Fruit fly (Drosophila melanogaster): ENCODE measurements around the gene CG4213.

CG4213 gene

DNA sequence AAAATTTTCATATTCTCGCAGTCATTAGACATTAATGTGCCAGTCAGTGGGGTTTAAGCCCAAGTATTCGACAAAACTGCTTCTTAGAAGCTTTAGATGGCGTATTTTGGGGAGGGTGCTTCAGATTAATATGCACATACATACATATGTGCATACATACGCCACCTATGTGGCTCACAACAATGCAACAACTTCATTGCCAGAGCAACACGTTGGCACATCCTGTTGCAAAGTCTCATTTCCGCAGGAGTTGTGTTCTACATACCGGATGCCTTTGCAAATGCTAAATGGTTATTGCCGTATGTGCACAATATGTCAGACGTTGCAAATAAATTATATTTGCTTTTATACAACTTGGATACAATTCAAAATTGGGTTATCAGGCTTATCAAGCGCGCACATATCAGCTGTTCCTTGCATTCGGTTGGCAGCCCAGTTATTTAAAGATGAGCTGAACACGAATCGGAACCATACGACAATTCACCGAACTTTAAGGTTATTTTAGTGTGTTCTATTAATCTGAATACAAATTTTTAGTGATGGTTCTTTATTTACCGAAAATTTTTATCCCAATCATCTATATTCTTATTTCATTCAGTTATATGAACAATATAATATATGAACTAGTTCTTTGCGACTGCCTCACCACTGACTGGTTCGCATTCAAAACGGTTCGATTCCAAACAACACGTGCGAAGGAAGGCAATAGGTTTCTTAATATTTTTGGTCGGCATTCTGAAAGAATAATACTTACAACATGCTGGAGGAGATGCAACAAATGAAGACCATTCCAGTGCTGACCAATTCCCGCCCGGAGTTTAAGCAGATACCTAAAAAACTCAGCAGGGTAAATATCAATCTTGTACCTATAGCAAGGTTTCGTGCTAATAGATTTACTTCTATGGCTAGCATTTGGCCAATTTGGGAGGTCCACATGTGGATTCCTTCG, 1.9 kb upstream of the CG4213 start, which contains the start of gene Polr1B (continued):
- TF ChIP-seq CG12659 (GFP tag; optimal IDR thresholded peaks at IDR 0.05) (peak; percentile 42), CG3281 (GFP tag; optimal IDR thresholded peaks at IDR 0.05) (no peak), pzg (GFP tag; optimal IDR thresholded peaks at IDR 0.05) (peak; percentile 74), CG18599 (GFP tag; optimal IDR thresholded peaks at IDR 0.05) (no peak), tll (GFP tag; optimal IDR thresholded peaks at IDR 0.05) (no peak), Sin3A (optimal IDR thresholded peaks at IDR 0.05) (peak; percentile 68), Nf-YB (GFP tag; optimal IDR thresholded peaks at IDR 0.05) (no peak), CG3726 (GFP tag; IDR thresholded peaks at IDR 0.05) (no peak), CG7357 (GFP tag; IDR thresholded peaks at IDR 0.05) (no peak), psq (GFP tag; optimal IDR thresholded peaks at IDR 0.05) (no peak), crol (GFP tag; IDR thresholded peaks at IDR 0.05) (no peak), CG4617 (GFP tag; optimal IDR thresholded peaks at IDR 0.05; ENCODE audit: borderline replicate concordance) (peak; percentile 26), CG17361 (GFP tag; IDR thresholded peaks at IDR 0.05) (no peak; the same call in 2 of the 3 replicates), CG4404 (GFP tag; IDR thresholded peaks at IDR 0.05) (no peak), CG30403 (GFP tag; optimal IDR thresholded peaks at IDR 0.05) (peak; percentile 24), CG3847 (GFP tag; IDR thresholded peaks at IDR 0.05) (peak; percentile 62; the same call in 1 of the 2 replicates), Bdp1 (GFP tag; optimal IDR thresholded peaks at IDR 0.05) (no peak), run (tag; optimal IDR thresholded peaks at IDR 0.05) (no peak), Oaz (GFP tag; IDR thresholded peaks at IDR 0.05) (no peak), CG34224 (GFP tag; IDR thresholded peaks at IDR 0.05; ENCODE audit: partially characterized antibody) (peak; percentile 59; the same call in 1 of the 3 replicates), CG9215 (GFP tag; IDR thresholded peaks at IDR 0.05) (no peak), CG2202 (tag; optimal IDR thresholded peaks at IDR 0.05) (no peak), Vsx1 (GFP tag; optimal IDR thresholded peaks at IDR 0.05) (no peak), CG9797 (GFP tag; optimal IDR thresholded peaks at IDR 0.05) (peak; percentile 21), HLH3B (GFP tag; IDR thresholded peaks at IDR 0.05) (no peak), MESR4 (GFP tag; optimal IDR thresholded peaks at IDR 0.05) (peak; percentile 42), CG17829 (tag; optimal IDR thresholded peaks at IDR 0.05) (peak; percentile 36), CG10959 (GFP tag; IDR thresholded peaks at IDR 0.05) (no peak), CG14050 (GFP tag; IDR thresholded peaks at IDR 0.05) (no peak), MBD-R2 (GFP tag; IDR thresholded peaks at IDR 0.05) (peak; percentile 74), CG12299 (tag; optimal IDR thresholded peaks at IDR 0.05) (peak; percentile 19), Camta (GFP tag; optimal IDR thresholded peaks at IDR 0.05) (no peak), zfh2 (GFP tag; optimal IDR thresholded peaks at IDR 0.05) (no peak), knrl (GFP tag; IDR thresholded peaks at IDR 0.05; ENCODE audit: partially characterized antibody) (peak; percentile 78), C15 (GFP tag; IDR thresholded peaks at IDR 0.05) (no peak), Hr78 (GFP tag; optimal IDR thresholded peaks at IDR 0.05) (no peak), CG2129 (GFP tag; IDR thresholded peaks at IDR 0.05; ENCODE audit: partially characterized antibody) (no peak), CG30020 (tag; optimal IDR thresholded peaks at IDR 0.05) (no peak), fu2 (GFP tag; optimal IDR thresholded peaks at IDR 0.05) (no peak), CG18764 (GFP tag; optimal IDR thresholded peaks at IDR 0.05) (no peak), ewg (GFP tag; optimal IDR thresholded peaks at IDR 0.05) (no peak), zfh1 (GFP tag; IDR thresholded peaks at IDR 0.05) (no peak), CG13424 (tag; optimal IDR thresholded peaks at IDR 0.05) (peak; percentile 31), CG2116 (GFP tag; optimal IDR thresholded peaks at IDR 0.05) (peak; percentile 62), lov (optimal IDR thresholded peaks at IDR 0.05) (no peak), lov (GFP tag; IDR thresholded peaks at IDR 0.05) (0 out of 3 replicates have a peak, but pooled peaks have one; percentile 32), CG2889 (GFP tag; IDR thresholded peaks at IDR 0.05) (no peak), CG10267 (tag; optimal IDR thresholded peaks at IDR 0.05) (peak; percentile 46), CHES-1-like (GFP tag; optimal IDR thresholded peaks at IDR 0.05) (no peak)

Data from whole organism, embryonic.